Fruit fly (Drosophila melanogaster) whole organism, embryonic: Measurements from ENCODE around the gene Osi2.

ENCODE experiments used
- ATbp ChIP-seq: fragments of 200-800 bp; sonication (Bioruptor generic); optimal IDR thresholded peaks from 2 replicates; lab custom pipeline; 2017; ENCODE audit warnings: missing biosample characterization, mild to moderate bottlenecking, missing genetic modification characterization, missing genetic modification reagents
- CG10431 ChIP-seq: fragments of 200-800 bp; sonication (Bioruptor generic); optimal IDR thresholded peaks from 3 replicates; lab custom pipeline; 2018; ENCODE audit warnings: missing biosample characterization, mild to moderate bottlenecking, missing genetic modification characterization
- CG13624 ChIP-seq: fragments of 200-800 bp; sonication (Bioruptor generic); optimal IDR thresholded peaks from 2 replicates; lab custom pipeline; 2016; ENCODE audit warnings: missing biosample characterization, missing genetic modification characterization
- CG15601 ChIP-seq: fragments of 200-800 bp; sonication (Bioruptor generic); optimal IDR thresholded peaks from 3 replicates; lab custom pipeline; 2019; ENCODE audit warnings: missing biosample characterization, mild to moderate bottlenecking, missing genetic modification characterization, moderate library complexity
- CG17186 ChIP-seq: fragments of 200-800 bp; sonication (Bioruptor generic); optimal IDR thresholded peaks from 3 replicates; lab custom pipeline; 2017; ENCODE audit warnings: missing biosample characterization, missing genetic modification reagents, missing genetic modification characterization
- CG4617 ChIP-seq: fragments of 200-800 bp; sonication (Bioruptor generic); optimal IDR thresholded peaks from 3 replicates; lab custom pipeline; 2016; ENCODE audit warnings: missing biosample characterization, missing genetic modification characterization, borderline replicate concordance
- CG5180 ChIP-seq: fragments of 200-800 bp; sonication (Bioruptor generic); optimal IDR thresholded peaks from 3 replicates; lab custom pipeline; 2017; ENCODE audit warnings: missing biosample characterization, missing genetic modification characterization, mild to moderate bottlenecking, moderate library complexity, missing genetic modification reagents
- CG7556 ChIP-seq: fragments of 200-800 bp; sonication (Bioruptor generic); optimal IDR thresholded peaks from 2 replicates; lab custom pipeline; 2017; ENCODE audit warnings: missing biosample characterization, mild to moderate bottlenecking, missing genetic modification characterization
- CG7928 ChIP-seq: fragments of 200-800 bp; sonication (Bioruptor generic); optimal IDR thresholded peaks from 2 replicates; lab custom pipeline; 2017; ENCODE audit warnings: missing biosample characterization, mild to moderate bottlenecking, missing genetic modification characterization
- CG7963 ChIP-seq: fragments of 200-800 bp; sonication (Bioruptor generic); IDR thresholded peaks from 3 replicates; pipeline ENCODE4 v1.3.6; 2022; ENCODE audit warnings: missing biosample characterization, missing genetic modification characterization; ENCODE audit not compliant: partially characterized antibody
- CTCF ChIP-seq: fragments of 200-800 bp; sonication (Bioruptor generic); optimal IDR thresholded peaks from 2 replicates; lab custom pipeline; 2017; ENCODE audit warnings: missing biosample characterization, mild to moderate bottlenecking, missing genetic modification characterization, moderate library complexity
- CoRest ChIP-seq: fragments of 200-800 bp; sonication (Bioruptor generic); optimal IDR thresholded peaks from 3 replicates; lab custom pipeline; 2018; ENCODE audit warnings: missing biosample characterization, mild to moderate bottlenecking, missing genetic modification characterization, moderate library complexity
- Dip3 ChIP-seq: fragments of 200-800 bp; sonication (Bioruptor generic); optimal IDR thresholded peaks from 3 replicates; lab custom pipeline; 2016; ENCODE audit warnings: missing biosample characterization, missing genetic modification characterization
- E2f2 ChIP-seq: fragments of 200-800 bp; sonication (Bioruptor generic); IDR thresholded peaks from 2 replicates; pipeline ENCODE4 v1.3.6; 2022; ENCODE audit warnings: missing biosample characterization, missing genetic modification characterization
- ERR ChIP-seq: fragments of 200-800 bp; sonication (Bioruptor generic); optimal IDR thresholded peaks from 2 replicates; lab custom pipeline; 2016; ENCODE audit warnings: missing biosample characterization, missing genetic modification characterization
- Elba2 ChIP-seq: fragments of 200-800 bp; sonication (Bioruptor generic); optimal IDR thresholded peaks from 3 replicates; lab custom pipeline; 2016; ENCODE audit warnings: missing biosample characterization, missing genetic modification characterization
- H15 ChIP-seq: fragments of 200-800 bp; sonication (Bioruptor generic); IDR thresholded peaks from 3 replicates; pipeline ENCODE4 v1.3.6; 2022; ENCODE audit warnings: missing biosample characterization, missing genetic modification characterization
- HLH4C ChIP-seq: fragments of 200-800 bp; sonication (Bioruptor generic); IDR thresholded peaks from 3 replicates; pipeline ENCODE4 v1.3.6; 2022; ENCODE audit warnings: missing biosample characterization, missing genetic modification characterization; ENCODE audit not compliant: partially characterized antibody
- Max ChIP-seq: fragments of 200-800 bp; sonication (Bioruptor generic); optimal IDR thresholded peaks from 2 replicates; lab custom pipeline; 2016; ENCODE audit warnings: missing biosample characterization, mild to moderate bottlenecking, missing genetic modification characterization
- Med ChIP-seq: fragments of 200-800 bp; sonication (Bioruptor generic); peaks from one replicate; lab custom pipeline; 2016; ENCODE audit warnings: missing biosample characterization, missing genetic modification characterization, mild to moderate bottlenecking, inconsistent platforms, moderate library complexity
- NC2β ChIP-seq: fragments of 200-800 bp; sonication (Bioruptor generic); optimal IDR thresholded peaks from 2 replicates; lab custom pipeline; 2016; ENCODE audit warnings: missing biosample characterization, missing genetic modification characterization
- NK7.1 ChIP-seq: fragments of 200-800 bp; sonication (Bioruptor generic); optimal IDR thresholded peaks from 3 replicates; lab custom pipeline; 2016; ENCODE audit warnings: missing biosample characterization, missing genetic modification characterization
- Optix ChIP-seq: fragments of 200-800 bp; sonication (Bioruptor generic); IDR thresholded peaks from 3 replicates; pipeline ENCODE4 v1.3.6; 2022; ENCODE audit warnings: missing biosample characterization, missing genetic modification characterization
- PHDP ChIP-seq: fragments of 200-800 bp; sonication (Bioruptor generic); optimal IDR thresholded peaks from 3 replicates; lab custom pipeline; 2018; ENCODE audit warnings: missing biosample characterization, mild to moderate bottlenecking, missing genetic modification characterization, moderate library complexity
- Poxn ChIP-seq: fragments of 200-800 bp; sonication (Bioruptor generic); IDR thresholded peaks from 2 replicates; pipeline ENCODE4 v1.3.6; 2022; ENCODE audit warnings: missing biosample characterization, missing genetic modification characterization
- Ptx1 ChIP-seq: fragments of 200-800 bp; sonication (Bioruptor generic); IDR thresholded peaks from 2 replicates; pipeline ENCODE4 v1.3.6; 2022; ENCODE audit warnings: missing biosample characterization, missing genetic modification characterization
- Rfx ChIP-seq: fragments of 200-800 bp; sonication (Bioruptor generic); IDR thresholded peaks from 2 replicates; pipeline ENCODE4 v1.3.6; 2022; ENCODE audit warnings: missing biosample characterization, missing genetic modification characterization
- Sox102F ChIP-seq: fragments of 200-800 bp; sonication (Bioruptor generic); optimal IDR thresholded peaks from 2 replicates; lab custom pipeline; 2018; ENCODE audit warnings: missing biosample characterization, mild to moderate bottlenecking, missing genetic modification characterization, moderate library complexity
- Trl ChIP-seq, 3 experiments: fragments of >200 bp in 2 of 3; fragments of 200-800 bp in 1 of 3; sonication (Bioruptor generic) in 1 of 3; optimal IDR thresholded peaks; 2 replicates in 1 of 3; 3 replicates in 2 of 3; lab custom pipeline; 2016 to 2017; ENCODE audit warnings: missing biosample characterization in 1 of 3, missing genetic modification characterization in 1 of 3
- aop ChIP-seq: fragments of 200-800 bp; sonication (Bioruptor generic); IDR thresholded peaks from 2 replicates; pipeline ENCODE4 v1.3.6; 2022; ENCODE audit warnings: missing biosample characterization, missing genetic modification characterization
- bcd ChIP-seq: fragments of 200-800 bp; sonication (Bioruptor generic); optimal IDR thresholded peaks from 2 replicates; lab custom pipeline; 2017; ENCODE audit warnings: missing biosample characterization, mild to moderate bottlenecking, missing genetic modification characterization
- cato ChIP-seq: fragments of 200-800 bp; sonication (Bioruptor generic); optimal IDR thresholded peaks from 2 replicates; lab custom pipeline; 2016; ENCODE audit warnings: missing biosample characterization, missing genetic modification characterization, borderline replicate concordance
- cg ChIP-seq: fragments of 200-800 bp; sonication (Bioruptor generic); optimal IDR thresholded peaks from 3 replicates; lab custom pipeline; 2019; ENCODE audit warnings: missing biosample characterization, mild to moderate bottlenecking, missing genetic modification characterization, moderate library complexity
- crol ChIP-seq: fragments of 200-800 bp; sonication (Bioruptor generic); IDR thresholded peaks from 2 replicates; pipeline ENCODE4 v1.3.6; 2022; ENCODE audit warnings: missing biosample characterization, missing genetic modification characterization
- danr ChIP-seq: fragments of 200-800 bp; sonication (Bioruptor generic); IDR thresholded peaks from 2 replicates; pipeline ENCODE4 v1.3.6; 2022; ENCODE audit warnings: missing biosample characterization, missing genetic modification characterization
- ems ChIP-seq: fragments of 200-800 bp; sonication (Bioruptor generic); optimal IDR thresholded peaks from 3 replicates; lab custom pipeline; 2016; ENCODE audit warnings: missing biosample characterization, missing genetic modification characterization
- en ChIP-seq: fragments of 200-800 bp; sonication (Bioruptor generic); optimal IDR thresholded peaks from 2 replicates; lab custom pipeline; 2016; ENCODE audit warnings: missing biosample characterization, missing genetic modification characterization
- esg ChIP-seq: fragments of 200-800 bp; sonication (Bioruptor generic); conservative IDR thresholded peaks from 2 replicates; pipeline ENCODE4 v1.3.6; 2022; ENCODE audit warnings: missing biosample characterization, missing genetic modification characterization
- ewg ChIP-seq: fragments of 200-800 bp; sonication (Bioruptor generic); optimal IDR thresholded peaks from 3 replicates; lab custom pipeline; 2017; ENCODE audit warnings: mild to moderate bottlenecking, missing biosample characterization, missing genetic modification reagents, missing genetic modification characterization
- hkb ChIP-seq, 2 experiments: fragments of 200-800 bp in 1 of 2; fragments of >200 bp in 1 of 2; sonication (Bioruptor generic) in 1 of 2; IDR thresholded peaks in 1 of 2; optimal IDR thresholded peaks in 1 of 2; 2 replicates each; pipeline versions ENCODE4 v1.3.6 to Lab custom; 2017 to 2022; ENCODE audit warnings: missing biosample characterization in 1 of 2, missing genetic modification characterization in 1 of 2
- lab ChIP-seq: fragments of 200-800 bp; sonication (Bioruptor generic); optimal IDR thresholded peaks from 3 replicates; lab custom pipeline; 2017; ENCODE audit warnings: missing biosample characterization, missing genetic modification characterization, mild to moderate bottlenecking, moderate library complexity, missing genetic modification reagents
- maf-S ChIP-seq: fragments of 200-800 bp; sonication (Bioruptor generic); optimal IDR thresholded peaks from 2 replicates; lab custom pipeline; 2016; ENCODE audit warnings: missing biosample characterization, missing genetic modification characterization
- nau ChIP-seq: fragments of 200-800 bp; sonication (Bioruptor generic); optimal IDR thresholded peaks from 3 replicates; lab custom pipeline; 2017; ENCODE audit warnings: missing biosample characterization, mild to moderate bottlenecking, missing genetic modification characterization, missing genetic modification reagents
- odd ChIP-seq: fragments of 200-800 bp; sonication (Bioruptor generic); optimal IDR thresholded peaks from 2 replicates; lab custom pipeline; 2017; ENCODE audit warnings: missing biosample characterization, mild to moderate bottlenecking, missing genetic modification characterization
- org-1 ChIP-seq: fragments of 200-800 bp; sonication (Bioruptor generic); optimal IDR thresholded peaks from 2 replicates; lab custom pipeline; 2017; ENCODE audit warnings: missing biosample characterization, missing genetic modification characterization
- slou ChIP-seq: fragments of 200-800 bp; sonication (Bioruptor generic); optimal IDR thresholded peaks from 3 replicates; lab custom pipeline; 2016; ENCODE audit warnings: missing biosample characterization, missing genetic modification characterization
- so ChIP-seq: fragments of 200-800 bp; sonication (Bioruptor generic); IDR thresholded peaks from 3 replicates; pipeline ENCODE4 v1.3.6; 2022; ENCODE audit warnings: missing biosample characterization, missing genetic modification characterization
- ttk ChIP-seq: fragments of 200-800 bp; sonication (Bioruptor generic); IDR thresholded peaks from 2 replicates; pipeline ENCODE4 v2.1.2; 2022; ENCODE audit warnings: missing biosample characterization, missing genetic modification characterization
- tx ChIP-seq: fragments of 200-800 bp; sonication (Bioruptor generic); optimal IDR thresholded peaks from 2 replicates; lab custom pipeline; 2016; ENCODE audit warnings: missing biosample characterization, missing genetic modification characterization
- unc-4 ChIP-seq: fragments of 200-800 bp; sonication (Bioruptor generic); IDR thresholded peaks from 2 replicates; pipeline ENCODE4 v1.3.6; 2022; ENCODE audit warnings: missing biosample characterization, missing genetic modification characterization; ENCODE audit not compliant: partially characterized antibody
- wek ChIP-seq: fragments of 200-800 bp; sonication (Bioruptor generic); optimal IDR thresholded peaks from 3 replicates; lab custom pipeline; 2018; ENCODE audit warnings: missing biosample characterization, mild to moderate bottlenecking, missing genetic modification characterization, moderate library complexity

Gene Osi2

DNA sequence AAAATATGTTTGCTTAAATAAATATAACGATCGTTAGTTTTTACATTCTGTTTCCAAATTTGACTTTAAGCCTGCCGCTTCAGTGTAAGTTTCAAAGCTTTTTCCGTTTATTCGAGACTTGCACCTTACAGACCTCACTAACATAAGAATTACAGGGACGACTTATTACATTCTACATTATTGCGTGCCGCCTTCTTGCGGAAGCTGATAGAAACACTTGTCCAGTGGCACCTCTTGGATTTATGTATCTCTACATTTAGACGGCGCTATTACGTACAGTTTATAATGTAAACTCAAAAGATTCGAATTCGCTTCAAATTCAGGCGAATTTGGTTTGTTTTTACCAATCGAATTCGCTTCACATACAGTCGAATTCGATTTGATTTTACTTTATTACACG is 38.4 kb upstream of the Osi2 start (continued):
- TF ChIP-seq CG7963 (GFP tag; lab: Robert Waterston, UW) (peak; percentile 31; the same call in 1 of the 3 replicates), aop (GFP tag; lab: Robert Waterston, UW) (no peak), ewg (GFP tag; lab: Kevin White, UChicago) (no peak), CG10431 (GFP tag; lab: Kevin White, UChicago) (no peak), lab (no peak), unc-4 (GFP tag; lab: Robert Waterston, UW) (no peak), CG4617 (GFP tag; lab: Kevin White, UChicago) (no peak), tx (GFP tag; lab: Kevin White, UChicago) (no peak), CG5180 (GFP tag; lab: Kevin White, UChicago) (no peak), Rfx (GFP tag; lab: Robert Waterston, UW) (peak; percentile 50), CG15601 (tag; lab: Kevin White, UChicago) (peak; percentile 8), PHDP (tag; lab: Kevin White, UChicago) (no peak), Med (peak; percentile 89), Poxn (GFP tag; lab: Robert Waterston, UW) (no peak), en (no peak), Optix (GFP tag; lab: Robert Waterston, UW) (no peak), ATbp (GFP tag; lab: Kevin White, UChicago) (no peak), HLH4C (GFP tag; lab: Robert Waterston, UW) (no peak), CG7556 (no peak), CG13624 (GFP tag; lab: Kevin White, UChicago) (peak; percentile 5), NC2β (GFP tag; lab: Kevin White, UChicago) (no peak), cg (GFP tag; lab: Kevin White, UChicago) (no peak), wek (GFP tag; lab: Kevin White, UChicago) (no peak), ERR (GFP tag; lab: Kevin White, UChicago) (peak; percentile 23), nau (GFP tag; lab: Kevin White, UChicago) (no peak), CG7928 (no peak), ttk (GFP tag; lab: Robert Waterston, UW) (no peak), bcd (GFP tag; lab: Kevin White, UChicago) (peak; percentile 15), hkb (optimal IDR thresholded peaks at IDR 0.05; lab: Kevin White, UChicago) (peak; percentile 15), hkb (GFP tag; IDR thresholded peaks at IDR 0.05; lab: Robert Waterston, UW) (no peak), so (GFP tag; lab: Robert Waterston, UW) (no peak), Max (GFP tag; lab: Kevin White, UChicago) (no peak), Elba2 (GFP tag; lab: Kevin White, UChicago) (no peak), maf-S (peak; percentile 2), CTCF (GFP tag; lab: Kevin White, UChicago) (peak; percentile 96), slou (GFP tag; lab: Kevin White, UChicago) (no peak), ems (no peak), crol (GFP tag; lab: Robert Waterston, UW) (no peak), danr (no peak), H15 (GFP tag; lab: Robert Waterston, UW) (no peak), Dip3 (GFP tag; lab: Kevin White, UChicago) (peak; percentile 23), Trl (optimal IDR thresholded peaks at IDR 0.05; lab: Kevin White, UChicago) (no peak), Trl (GFP tag; optimal IDR thresholded peaks at IDR 0.05; lab: Kevin White, UChicago) (peak; percentile 15), NK7.1 (GFP tag; lab: Kevin White, UChicago) (no peak), cato (GFP tag; lab: Kevin White, UChicago) (no peak), esg (GFP tag; lab: Robert Waterston, UW) (no peak), CG17186 (GFP tag; lab: Kevin White, UChicago) (no peak), CoRest (no peak), Ptx1 (GFP tag; lab: Robert Waterston, UW) (peak; percentile 41), E2f2 (no peak), Sox102F (GFP tag; lab: Kevin White, UChicago) (no peak), org-1 (GFP tag; lab: Kevin White, UChicago) (no peak), odd (no peak)
